Worm (Caenorhabditis elegans): Measurements from ENCODE around the gene chil-21.

ce11 chrII:9466095-9466494, 4.3 kb upstream of the chil-21 start, which contains the start of gene chil-22:
- no peak for TF ChIP-seq ztf-23 (GFP tag; IDR thresholded peaks at IDR 0.05)
- no peak for TF ChIP-seq med-1 (GFP tag; optimal IDR thresholded peaks at IDR 0.05; ENCODE audit: insufficient read depth)
- TF ChIP-seq T22C8.4 (GFP tag; IDR thresholded peaks at IDR 0.05), result no peak
- TF ChIP-seq ztf-29 (GFP tag; IDR thresholded peaks at IDR 0.05), result no peak
- no peak for TF ChIP-seq ref-1 (GFP tag; conservative IDR thresholded peaks at IDR 0.05)
- TF ChIP-seq tab-1 (GFP tag; IDR thresholded peaks at IDR 0.05), result no peak
- no peak for TF ChIP-seq klf-2 (GFP tag; conservative IDR thresholded peaks at IDR 0.05)
